Worm (Caenorhabditis elegans) whole organism, young adult: ENCODE results near the gene sqv-1.

Experiments used
- B0336.3 ChIP-seq: fragments of 200-800 bp; sonication (Bioruptor generic); IDR thresholded peaks from 2 replicates; pipeline ENCODE4 v1.3.6; 2022; ENCODE audit warnings: missing genetic modification characterization, missing compliant biosample characterization
- F33H1.4 ChIP-seq: fragments of 200-800 bp; sonication (Bioruptor generic); IDR thresholded peaks from 2 replicates; pipeline ENCODE4 v1.3.6; 2022; ENCODE audit warnings: missing genetic modification reagents, missing genetic modification characterization, missing compliant biosample characterization
- F37B4.10 ChIP-seq: fragments of 200-800 bp; sonication (Bioruptor generic); IDR thresholded peaks from 2 replicates; pipeline ENCODE4 v1.3.6; 2022; ENCODE audit warnings: missing genetic modification characterization, missing compliant biosample characterization
- F52B5.7 ChIP-seq: sonication (generic microtip); optimal IDR thresholded peaks from 2 replicates; lab custom pipeline; 2016; ENCODE audit warnings: mild to moderate bottlenecking, missing genetic modification characterization, missing compliant biosample characterization
- Y53G8AR.9 ChIP-seq: fragments of 200-800 bp; sonication (Bioruptor generic); conservative IDR thresholded peaks from 2 replicates; pipeline ENCODE4 v1.3.6; 2022; ENCODE audit warnings: missing genetic modification reagents, missing genetic modification characterization, missing compliant biosample characterization
- Y79H2A.3 ChIP-seq: fragments of 200-800 bp; sonication (Bioruptor generic); conservative IDR thresholded peaks from 2 replicates; pipeline ENCODE4 v1.3.6; 2022; ENCODE audit warnings: missing genetic modification reagents, missing genetic modification characterization, missing compliant biosample characterization
- cebp-1 ChIP-seq, 2 experiments: fragments of 200-800 bp in 1 of 2; sonication (Bioruptor generic) in 1 of 2; sonication (generic microtip) in 1 of 2; IDR thresholded peaks in 1 of 2; optimal IDR thresholded peaks in 1 of 2; 2 replicates each; pipeline versions ENCODE4 v1.3.6 to Lab custom; 2017 to 2022; ENCODE audit warnings: missing compliant biosample characterization in 2 of 2, missing genetic modification characterization in 2 of 2, mild to moderate bottlenecking in 1 of 2, missing genetic modification reagents in 1 of 2, moderate library complexity in 1 of 2
- ceh-100 ChIP-seq: fragments of 200-800 bp; sonication (Bioruptor generic); IDR thresholded peaks from 2 replicates; pipeline ENCODE4 v1.3.6; 2022; ENCODE audit warnings: missing genetic modification reagents, missing genetic modification characterization, missing compliant biosample characterization
- ceh-27 ChIP-seq: fragments of 200-800 bp; sonication (Bioruptor generic); optimal IDR thresholded peaks from 2 replicates; lab custom pipeline; 2018; ENCODE audit warnings: mild to moderate bottlenecking, missing genetic modification characterization, moderate library complexity, missing compliant biosample characterization
- ceh-40 ChIP-seq: fragments of 200-800 bp; sonication (Bioruptor generic); IDR thresholded peaks from 2 replicates; pipeline ENCODE4 v1.3.6; 2022; ENCODE audit warnings: missing genetic modification characterization, missing compliant biosample characterization
- egl-18 ChIP-seq: fragments of 200-800 bp; sonication (Bioruptor generic); IDR thresholded peaks from 2 replicates; pipeline ENCODE4 v1.3.6; 2022; ENCODE audit warnings: missing genetic modification reagents, missing genetic modification characterization, missing compliant biosample characterization
- ekl-4 ChIP-seq: fragments of 200-800 bp; sonication (Bioruptor generic); IDR thresholded peaks from 2 replicates; pipeline ENCODE4 v1.3.6; 2022; ENCODE audit warnings: missing genetic modification reagents, missing genetic modification characterization, missing compliant biosample characterization
- him-1 ChIP-seq: sonication (generic microtip); optimal IDR thresholded peaks from 2 replicates; lab custom pipeline; 2016; ENCODE audit warnings: missing genotype, missing genetic modification reagents, missing genetic modification characterization, missing compliant biosample characterization
- hlh-26 ChIP-seq: fragments of 200-800 bp; sonication (Bioruptor generic); conservative IDR thresholded peaks from 2 replicates; pipeline ENCODE4 v1.3.6; 2022; ENCODE audit warnings: missing genetic modification reagents, missing genetic modification characterization, missing compliant biosample characterization
- hmg-1.2 ChIP-seq: fragments of 200-800 bp; sonication (Bioruptor generic); IDR thresholded peaks from 2 replicates; pipeline ENCODE4 v1.3.6; 2022; ENCODE audit warnings: missing genetic modification reagents, missing genetic modification characterization, missing compliant biosample characterization
- lin-40 ChIP-seq: sonication (generic microtip); optimal IDR thresholded peaks from 2 replicates; lab custom pipeline; 2016; ENCODE audit warnings: missing genetic modification characterization, mild to moderate bottlenecking, missing compliant biosample characterization, missing genotype, missing genetic modification reagents
- nfyb-1 ChIP-seq: fragments of 200-800 bp; sonication (Bioruptor generic); IDR thresholded peaks from 2 replicates; pipeline ENCODE4 v1.3.6; 2022; ENCODE audit warnings: missing genetic modification reagents, missing genetic modification characterization, missing compliant biosample characterization
- nhr-80 ChIP-seq: sonication (generic microtip); optimal IDR thresholded peaks from 2 replicates; lab custom pipeline; 2016; ENCODE audit warnings: missing genetic modification characterization, missing compliant biosample characterization
- sea-2 ChIP-seq: fragments of 200-800 bp; sonication (Bioruptor generic); IDR thresholded peaks from 2 replicates; pipeline ENCODE4 v1.3.6; 2022; ENCODE audit warnings: missing genetic modification characterization, missing compliant biosample characterization
- snpc-1.3 ChIP-seq: sonication (generic microtip); optimal IDR thresholded peaks from 2 replicates; lab custom pipeline; 2017; ENCODE audit warnings: missing genetic modification characterization, mild to moderate bottlenecking, missing compliant biosample characterization, antibody characterized with exemption, moderate library complexity, missing genotype, missing genetic modification reagents; ENCODE audit not compliant: insufficient read depth
- snpc-3.4 ChIP-seq: sonication (generic microtip); optimal IDR thresholded peaks from 2 replicates; lab custom pipeline; 2017; ENCODE audit warnings: missing genetic modification characterization, mild to moderate bottlenecking, missing compliant biosample characterization, antibody characterized with exemption, moderate library complexity, missing genotype, missing genetic modification reagents
- tbx-9 ChIP-seq: sonication (generic microtip); optimal IDR thresholded peaks from 2 replicates; lab custom pipeline; 2016; ENCODE audit warnings: borderline replicate concordance, missing genetic modification characterization, inconsistent platforms, missing compliant biosample characterization
- xnd-1 ChIP-seq: sonication (generic microtip); optimal IDR thresholded peaks from 2 replicates; lab custom pipeline; 2016; ENCODE audit warnings: missing genotype, missing genetic modification reagents, missing genetic modification characterization, missing compliant biosample characterization
- zfh-2 ChIP-seq: fragments of 200-800 bp; sonication (Bioruptor generic); conservative IDR thresholded peaks from 2 replicates; pipeline ENCODE4 v1.3.6; 2022; ENCODE audit warnings: missing genetic modification reagents, missing genetic modification characterization, missing compliant biosample characterization
- ztf-28 ChIP-seq: fragments of 200-800 bp; sonication (Bioruptor generic); IDR thresholded peaks from 2 replicates; pipeline ENCODE4 v1.3.6; 2022; ENCODE audit warnings: missing genetic modification reagents, missing genetic modification characterization, missing compliant biosample characterization
- ztf-6 ChIP-seq: fragments of 200-800 bp; sonication (Bioruptor generic); IDR thresholded peaks from 2 replicates; pipeline ENCODE4 v1.3.6; 2022; ENCODE audit warnings: missing genetic modification reagents, missing genetic modification characterization, missing compliant biosample characterization

sqv-1 gene

ce11 chrIV:8354572-8354971, 6.3 kb upstream of the sqv-1 start, which contains the start of gene F17E9.3:
Gene F17E9.3, plus strand, starts transcription at chrIV:8354872.
- TF ChIP-seq Y53G8AR.9 (GFP tag; lab: Robert Waterston, UW) = no peak
- TF ChIP-seq F33H1.4 (GFP tag; lab: Robert Waterston, UW) = no peak

ce11 chrIV:8355592-8355991, 5.3 kb upstream of the sqv-1 start, which contains the start of the genes F17E9.2 and col-116:
Gene F17E9.2, plus strand, starts transcription at chrIV:8355892.
Gene col-116, plus strand, starts transcription at chrIV:8355906.
- no peak for TF ChIP-seq lin-40 (tag; lab: Kevin White, UChicago)
- no peak for TF ChIP-seq xnd-1 (tag; lab: Kevin White, UChicago)
- no peak for TF ChIP-seq ceh-40 (GFP tag; lab: Robert Waterston, UW)
- TF ChIP-seq zfh-2 (GFP tag; lab: Robert Waterston, UW) = no peak
- TF ChIP-seq, all 124 proteins: peak for 0

- TF ChIP-seq sea-2 (GFP tag; lab: Robert Waterston, UW) (no peak), zfh-2 (GFP tag; lab: Robert Waterston, UW) (peak; percentile 84), ceh-27 (GFP tag; lab: Kevin White, UChicago) (no peak)
Observed at ce11 chrIV:8357299-8357698, 3.6 kb upstream of the sqv-1 start.

- no peak for TF ChIP-seq egl-18 (GFP tag; lab: Robert Waterston, UW)
- TF ChIP-seq ztf-28 = no peak
- TF ChIP-seq F37B4.10 (GFP tag; lab: Robert Waterston, UW) = no peak
- TF ChIP-seq xnd-1 (tag; lab: Kevin White, UChicago) = no peak
Observed at ce11 chrIV:8358492-8358891, 2.4 kb upstream of the sqv-1 start, which contains the start of gene D2096.13. Gene D2096.13, minus strand, starts transcription at chrIV:8358592.

ce11 chrIV:8359716-8360407, 1.1 kb upstream of the sqv-1 start, which contains the start of gene D2096.5:
Gene D2096.5, minus strand, starts transcription at chrIV:8359766.
- TF ChIP-seq ceh-40 (GFP tag; lab: Robert Waterston, UW) = no peak
- peak; percentile 30 for TF ChIP-seq snpc-1.3
- peak; percentile 93 for TF ChIP-seq hmg-1.2
- TF ChIP-seq, all 124 proteins: peak for 2

ce11 chrIV:8363163-8363562, 2.2 kb downstream of the sqv-1 start, which contains the start of gene D2096.12:
Gene D2096.12, plus strand, starts transcription at chrIV:8363463.
- TF ChIP-seq nfyb-1 (no peak), ekl-4 (0 out of 2 replicates have a peak, but pooled peaks have one; percentile 41)
- TF ChIP-seq, all 124 proteins: peak for 1

- no peak for TF ChIP-seq B0336.3 (GFP tag; lab: Robert Waterston, UW)
- TF ChIP-seq Y79H2A.3 (GFP tag; lab: Robert Waterston, UW) = no peak
- TF ChIP-seq him-1 (tag; lab: Kevin White, UChicago) = peak; percentile 15
- no peak for TF ChIP-seq ceh-100 (GFP tag; lab: Robert Waterston, UW)
- no peak for TF ChIP-seq tbx-9
- no peak for TF ChIP-seq cebp-1 (GFP tag; IDR thresholded peaks at IDR 0.05; lab: Robert Waterston, UW)
- no peak for TF ChIP-seq cebp-1 (tag; optimal IDR thresholded peaks at IDR 0.05; lab: Kevin White, UChicago)
- no peak for TF ChIP-seq ztf-6
- no peak for TF ChIP-seq snpc-3.4 (tag; lab: Kevin White, UChicago)
- TF ChIP-seq nhr-80 (tag; lab: Kevin White, UChicago) = peak; percentile 66
- no peak for TF ChIP-seq hlh-26 (GFP tag; lab: Robert Waterston, UW)
- no peak for TF ChIP-seq egl-18 (GFP tag; lab: Robert Waterston, UW)
- TF ChIP-seq F52B5.7 (tag; lab: Kevin White, UChicago) = no peak
- TF ChIP-seq xnd-1 (tag; lab: Kevin White, UChicago) = no peak
- TF ChIP-seq, all 124 proteins: peak for 2
Observed at ce11 chrIV:8366295-8366694, 5.4 kb downstream of the sqv-1 start, which contains the start of gene aagr-1. Gene aagr-1, plus strand, starts transcription at chrIV:8366521.
